Fruit fly (Drosophila melanogaster) whole organism, prepupa: ENCODE results near the gene lky.
A peak's percentile ranks its signal among the peaks of the same experiment; 100 is the strongest.

Source experiments
- Blimp-1 ChIP-seq: fragments of 200-800 bp; sonication (Bioruptor generic); optimal IDR thresholded peaks from 3 replicates; lab custom pipeline; 2017; ENCODE audit warnings: missing biosample characterization, missing genetic modification characterization, mild to moderate bottlenecking, moderate library complexity, missing genetic modification reagents
- CG10631 ChIP-seq: fragments of 200-800 bp; sonication (Bioruptor generic); optimal IDR thresholded peaks from 2 replicates; lab custom pipeline; 2016; ENCODE audit warnings: missing biosample characterization, missing genetic modification characterization
- CG10669 ChIP-seq: fragments of 200-800 bp; sonication (Bioruptor generic); optimal IDR thresholded peaks from 3 replicates; lab custom pipeline; 2018; ENCODE audit warnings: missing biosample characterization, mild to moderate bottlenecking, missing genetic modification characterization, moderate library complexity
- CG11294 ChIP-seq: fragments of 200-800 bp; sonication (Bioruptor generic); IDR thresholded peaks from 2 replicates; pipeline ENCODE4 v1.3.6; 2022; ENCODE audit warnings: missing biosample characterization, missing genetic modification characterization
- CG11902 ChIP-seq: fragments of 200-800 bp; sonication (Bioruptor generic); optimal IDR thresholded peaks from 3 replicates; lab custom pipeline; 2016; ENCODE audit warnings: missing biosample characterization, missing genetic modification characterization
- CG15336 ChIP-seq: fragments of 200-800 bp; sonication (Bioruptor generic); IDR thresholded peaks from 2 replicates; pipeline ENCODE4 v1.3.6; 2022; ENCODE audit warnings: missing biosample characterization, missing genetic modification characterization
- CG3032 ChIP-seq: fragments of 200-800 bp; optimal IDR thresholded peaks from 2 replicates; lab custom pipeline; 2019; ENCODE audit warnings: missing biosample characterization, mild to moderate bottlenecking, missing genetic modification characterization, moderate library complexity
- CG31627 ChIP-seq: fragments of 200-800 bp; sonication (Bioruptor generic); optimal IDR thresholded peaks from 3 replicates; lab custom pipeline; 2016; ENCODE audit warnings: missing biosample characterization, missing genetic modification characterization
- CG32006 ChIP-seq: fragments of 200-800 bp; sonication (Bioruptor generic); optimal IDR thresholded peaks from 3 replicates; lab custom pipeline; 2017; ENCODE audit warnings: missing biosample characterization, mild to moderate bottlenecking, missing genetic modification characterization
- CG4318 ChIP-seq: fragments of 200-800 bp; sonication (Bioruptor generic); optimal IDR thresholded peaks from 3 replicates; lab custom pipeline; 2017; ENCODE audit warnings: missing biosample characterization, mild to moderate bottlenecking, missing genetic modification characterization
- CG6276 ChIP-seq: fragments of 200-800 bp; sonication (Bioruptor generic); optimal IDR thresholded peaks from 2 replicates; lab custom pipeline; 2017; ENCODE audit warnings: missing biosample characterization, mild to moderate bottlenecking, missing genetic modification characterization
- CG6792 ChIP-seq: fragments of 200-800 bp; sonication (Bioruptor generic); optimal IDR thresholded peaks from 3 replicates; lab custom pipeline; 2016; ENCODE audit warnings: missing biosample characterization, missing genetic modification characterization
- CG6808 ChIP-seq: fragments of 200-800 bp; sonication (Bioruptor generic); optimal IDR thresholded peaks from 3 replicates; lab custom pipeline; 2017; ENCODE audit warnings: missing biosample characterization, missing genetic modification characterization, mild to moderate bottlenecking, moderate library complexity, missing genetic modification reagents
- CG6854 ChIP-seq: fragments of 200-800 bp; sonication (Bioruptor generic); optimal IDR thresholded peaks from 2 replicates; lab custom pipeline; 2017; ENCODE audit warnings: missing biosample characterization, mild to moderate bottlenecking, missing genetic modification characterization
- CG7368 ChIP-seq: fragments of 200-800 bp; sonication (Bioruptor generic); optimal IDR thresholded peaks from 3 replicates; lab custom pipeline; 2016; ENCODE audit warnings: missing biosample characterization, missing genetic modification characterization
- CG8119 ChIP-seq: fragments of 200-800 bp; sonication (Bioruptor generic); IDR thresholded peaks from 3 replicates; pipeline ENCODE4 v1.3.6; 2022; ENCODE audit warnings: missing biosample characterization, missing genetic modification characterization
- CG9139 ChIP-seq: fragments of 200-800 bp; sonication (Bioruptor generic); optimal IDR thresholded peaks from 3 replicates; lab custom pipeline; 2017; ENCODE audit warnings: missing biosample characterization, mild to moderate bottlenecking, missing genetic modification characterization
- Eip78C ChIP-seq: fragments of 200-800 bp; sonication (Bioruptor generic); peaks from one replicate; lab custom pipeline; 2016; ENCODE audit warnings: missing biosample characterization, missing genetic modification characterization
- Ets21C ChIP-seq: fragments of 200-800 bp; sonication (Bioruptor generic); optimal IDR thresholded peaks from 3 replicates; lab custom pipeline; 2016; ENCODE audit warnings: missing biosample characterization, missing genetic modification characterization
- Ets96B ChIP-seq: fragments of 200-800 bp; optimal IDR thresholded peaks from 2 replicates; lab custom pipeline; 2019; ENCODE audit warnings: missing biosample characterization, mild to moderate bottlenecking, missing genetic modification characterization, moderate library complexity
- Gug ChIP-seq: fragments of 200-800 bp; sonication (Bioruptor generic); IDR thresholded peaks from 2 replicates; pipeline ENCODE4 v1.3.6; 2022; ENCODE audit warnings: missing biosample characterization, missing genetic modification characterization
- Hr38 ChIP-seq: sonication (Bioruptor generic); optimal IDR thresholded peaks from 2 replicates; lab custom pipeline; 2016; ENCODE audit warnings: missing biosample characterization, missing genetic modification characterization
- Hr4 ChIP-seq: fragments of 200-800 bp; sonication (Bioruptor generic); optimal IDR thresholded peaks from 3 replicates; lab custom pipeline; 2016; ENCODE audit warnings: missing biosample characterization, missing genetic modification characterization
- Lpt ChIP-seq: fragments of 200-800 bp; sonication (Bioruptor generic); optimal IDR thresholded peaks from 3 replicates; lab custom pipeline; 2016; ENCODE audit warnings: missing biosample characterization, missing genetic modification characterization
- Met ChIP-seq: fragments of 200-800 bp; sonication (Bioruptor generic); optimal IDR thresholded peaks from 3 replicates; lab custom pipeline; 2016; ENCODE audit warnings: missing biosample characterization, missing genetic modification characterization
- OdsH ChIP-seq: fragments of 200-800 bp; sonication (Bioruptor generic); optimal IDR thresholded peaks from 3 replicates; lab custom pipeline; 2016; ENCODE audit warnings: missing biosample characterization, missing genetic modification characterization
- Smox ChIP-seq: fragments of 200-800 bp; sonication (Bioruptor generic); optimal IDR thresholded peaks from 3 replicates; lab custom pipeline; 2016; ENCODE audit warnings: missing biosample characterization, missing genetic modification characterization
- Sox102F ChIP-seq: fragments of 200-800 bp; sonication (Bioruptor generic); optimal IDR thresholded peaks from 2 replicates; lab custom pipeline; 2016; ENCODE audit warnings: missing biosample characterization, mild to moderate bottlenecking, missing genetic modification characterization
- Sox14 ChIP-seq: fragments of 200-800 bp; sonication (Bioruptor generic); optimal IDR thresholded peaks from 3 replicates; lab custom pipeline; 2016; ENCODE audit warnings: missing biosample characterization, missing genetic modification characterization
- Sox15 ChIP-seq: fragments of 200-800 bp; sonication (Bioruptor generic); optimal IDR thresholded peaks from 3 replicates; lab custom pipeline; 2016; ENCODE audit warnings: missing biosample characterization, missing genetic modification characterization
- achi ChIP-seq: fragments of 200-800 bp; sonication (Bioruptor generic); optimal IDR thresholded peaks from 3 replicates; lab custom pipeline; 2016; ENCODE audit warnings: missing biosample characterization, missing genetic modification characterization
- cyc ChIP-seq: fragments of 200-800 bp; sonication (Bioruptor generic); optimal IDR thresholded peaks from 3 replicates; lab custom pipeline; 2016; ENCODE audit warnings: missing biosample characterization, missing genetic modification characterization
- dsx ChIP-seq: fragments of 200-800 bp; optimal IDR thresholded peaks from 3 replicates; lab custom pipeline; 2019; ENCODE audit warnings: missing biosample characterization, mild to moderate bottlenecking, missing genetic modification characterization, moderate library complexity; ENCODE audit not compliant: poor library complexity, severe bottlenecking
- eg ChIP-seq: fragments of 200-800 bp; sonication (Bioruptor generic); IDR thresholded peaks from 3 replicates; pipeline ENCODE4 v1.3.6; 2022; ENCODE audit warnings: missing biosample characterization, missing genetic modification characterization
- esn ChIP-seq: fragments of 200-800 bp; sonication (Bioruptor generic); optimal IDR thresholded peaks from 2 replicates; lab custom pipeline; 2016; ENCODE audit warnings: missing biosample characterization, mild to moderate bottlenecking, missing genetic modification characterization, moderate library complexity
- fd59A ChIP-seq: fragments of 200-800 bp; sonication (Bioruptor generic); optimal IDR thresholded peaks from 2 replicates; lab custom pipeline; 2017; ENCODE audit warnings: missing biosample characterization, mild to moderate bottlenecking, missing genetic modification characterization, missing genetic modification reagents
- fd85E ChIP-seq: fragments of 200-800 bp; sonication (Bioruptor generic); optimal IDR thresholded peaks from 3 replicates; lab custom pipeline; 2016; ENCODE audit warnings: missing biosample characterization, missing genetic modification characterization
- fkh ChIP-seq: fragments of 200-800 bp; sonication (Bioruptor generic); optimal IDR thresholded peaks from 3 replicates; lab custom pipeline; 2017; ENCODE audit warnings: missing biosample characterization, mild to moderate bottlenecking, missing genetic modification characterization, moderate library complexity
- net ChIP-seq: fragments of 200-800 bp; sonication (Bioruptor generic); optimal IDR thresholded peaks from 3 replicates; lab custom pipeline; 2016; ENCODE audit warnings: missing biosample characterization, missing genetic modification characterization
- pdm3 ChIP-seq: fragments of 200-800 bp; sonication (Bioruptor generic); optimal IDR thresholded peaks from 3 replicates; lab custom pipeline; 2016; ENCODE audit warnings: missing biosample characterization, missing genetic modification characterization
- salr ChIP-seq, 2 experiments: fragments of 200-800 bp; sonication (Bioruptor generic); optimal IDR thresholded peaks; 3 replicates each; lab custom pipeline; 2016 to 2018; ENCODE audit warnings: missing biosample characterization in 2 of 2, missing genetic modification characterization in 2 of 2, mild to moderate bottlenecking in 1 of 2
- ss ChIP-seq, 2 experiments: fragments of 200-800 bp; sonication (Bioruptor generic); optimal IDR thresholded peaks; 2 replicates in 1 of 2; 3 replicates in 1 of 2; lab custom pipeline; 2017 to 2018; ENCODE audit warnings: mild to moderate bottlenecking in 2 of 2, missing biosample characterization in 2 of 2, missing genetic modification characterization in 2 of 2, moderate library complexity in 1 of 2
- svp ChIP-seq: fragments of 200-800 bp; sonication (Bioruptor generic); peaks from one replicate; lab custom pipeline; 2016; ENCODE audit warnings: missing biosample characterization, missing genetic modification characterization
- topi ChIP-seq: fragments of 200-800 bp; sonication (Bioruptor generic); optimal IDR thresholded peaks from 3 replicates; lab custom pipeline; 2016; ENCODE audit warnings: missing biosample characterization, missing genetic modification characterization
- vri ChIP-seq: fragments of 200-800 bp; sonication (Bioruptor generic); optimal IDR thresholded peaks from 3 replicates; lab custom pipeline; 2016; ENCODE audit warnings: missing biosample characterization, mild to moderate bottlenecking, missing genetic modification characterization

lky gene

DNA sequence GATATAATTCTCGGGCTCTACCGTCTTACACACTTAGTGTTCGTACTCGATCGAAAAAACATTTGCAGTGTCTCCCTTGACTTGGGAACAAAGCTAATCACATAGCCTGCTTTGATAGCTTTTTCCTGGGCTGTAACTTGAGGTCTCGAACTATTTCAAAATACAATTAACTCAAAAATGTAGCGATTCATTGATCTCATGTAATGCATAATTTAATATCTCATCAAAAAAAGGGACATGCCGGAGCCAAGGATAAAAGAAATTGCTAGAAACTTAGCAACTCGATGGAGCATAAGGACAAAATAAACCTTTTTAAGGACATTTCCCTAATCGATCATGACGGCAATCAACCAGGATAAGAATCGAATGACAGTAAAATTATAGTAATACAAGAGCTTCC, at the start of gene lky:
Gene lky, minus strand, starts transcription at position 101 of the 400 bp plus-strand sequence.
- no peak for TF ChIP-seq CG6792 (GFP tag; lab: Kevin White, UChicago)
- no peak for TF ChIP-seq CG9139 (GFP tag; lab: Kevin White, UChicago)
- no peak for TF ChIP-seq ss (GFP tag; optimal IDR thresholded peaks at IDR 0.05; lab: Kevin White, UChicago)
- TF ChIP-seq CG10631 (GFP tag; lab: Kevin White, UChicago) = no peak
- TF ChIP-seq Gug = no peak
- TF ChIP-seq svp = no peak
- TF ChIP-seq fkh (GFP tag; lab: Kevin White, UChicago) = no peak
- TF ChIP-seq Sox14 (GFP tag; lab: Kevin White, UChicago) = no peak
- TF ChIP-seq fd85E (GFP tag; lab: Kevin White, UChicago) = no peak
- no peak for TF ChIP-seq CG8119 (GFP tag; lab: Robert Waterston, UW)

DNA sequence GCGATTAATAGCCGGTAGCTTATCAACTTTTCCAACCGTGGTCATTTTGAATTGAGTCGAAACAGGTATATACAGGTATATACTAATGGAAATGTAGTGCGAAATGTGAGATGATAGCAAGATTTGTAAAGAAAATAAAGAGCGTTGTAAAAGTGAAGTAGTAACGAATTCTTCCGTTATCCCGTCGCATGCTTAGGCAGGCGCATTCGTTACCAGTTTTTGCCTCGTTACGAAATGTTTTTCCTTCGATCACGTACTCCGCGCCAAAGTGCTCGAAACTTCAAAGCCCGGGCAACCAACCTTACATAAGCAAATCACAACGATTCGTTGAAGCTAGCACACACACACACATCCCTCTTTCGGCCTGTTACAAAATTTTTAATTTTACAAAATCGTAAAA, 49.1 kb upstream of the lky start, which contains the start of gene CG9570:
Gene CG9570, plus strand, starts transcription at position 301 of the 400 bp plus-strand sequence.
- no peak for TF ChIP-seq vri (GFP tag; lab: Kevin White, UChicago)
- TF ChIP-seq Ets96B (tag; lab: Kevin White, UChicago) = no peak
- TF ChIP-seq CG32006 (GFP tag; lab: Kevin White, UChicago) = no peak
- no peak for TF ChIP-seq CG11902 (GFP tag; lab: Kevin White, UChicago)
- TF ChIP-seq CG9139 (GFP tag; lab: Kevin White, UChicago) = no peak
- no peak for TF ChIP-seq Gug
- TF ChIP-seq Sox14 (GFP tag; lab: Kevin White, UChicago) = no peak
- TF ChIP-seq Hr4 (GFP tag; lab: Kevin White, UChicago) = no peak

DNA sequence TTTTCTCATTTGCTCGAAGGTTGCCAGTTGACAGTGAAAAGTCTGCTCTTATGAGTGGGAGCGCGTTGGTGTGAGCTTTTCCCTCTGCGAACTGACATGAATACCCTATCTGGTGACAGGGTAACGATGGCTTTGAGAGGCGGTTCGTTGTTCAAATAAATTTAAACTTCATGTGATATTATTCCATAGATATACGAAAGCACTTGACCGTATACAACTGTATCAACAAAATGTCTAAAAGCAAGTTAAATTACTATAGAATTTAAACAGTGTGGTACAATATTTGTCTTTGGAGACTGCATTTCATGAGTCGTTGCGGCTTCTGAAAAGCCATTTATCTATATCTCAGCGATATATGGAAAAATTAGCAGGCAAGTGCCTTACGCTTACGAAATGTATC, 37.7 kb downstream of the lky start:
- TF ChIP-seq Ets21C (GFP tag; lab: Kevin White, UChicago) (peak; percentile 48), Ets96B (tag; lab: Kevin White, UChicago) (peak; percentile 16), CG6808 (GFP tag; lab: Kevin White, UChicago) (no peak), Sox15 (GFP tag; lab: Kevin White, UChicago) (no peak), esn (GFP tag; lab: Kevin White, UChicago) (peak; percentile 55), CG6276 (GFP tag; lab: Kevin White, UChicago) (no peak), Hr4 (GFP tag; lab: Kevin White, UChicago) (no peak), CG3032 (no peak), fd59A (GFP tag; lab: Kevin White, UChicago) (no peak), fkh (GFP tag; lab: Kevin White, UChicago) (no peak), CG15336 (GFP tag; lab: Robert Waterston, UW) (0 out of 2 replicates have a peak, but pooled peaks have one; percentile 21), CG10669 (GFP tag; lab: Kevin White, UChicago) (peak; percentile 14), CG6854 (no peak), ss (GFP tag; optimal IDR thresholded peaks at IDR 0.05; lab: Kevin White, UChicago) (no peak), achi (GFP tag; lab: Kevin White, UChicago) (peak; percentile 43), eg (GFP tag; lab: Robert Waterston, UW) (no peak), Smox (peak; percentile 58), CG7368 (GFP tag; lab: Kevin White, UChicago) (no peak), CG11294 (GFP tag; lab: Robert Waterston, UW) (no peak), pdm3 (GFP tag; lab: Kevin White, UChicago) (peak; percentile 65), Eip78C (GFP tag; lab: Kevin White, UChicago) (peak; percentile 79), CG31627 (GFP tag; lab: Kevin White, UChicago) (peak; percentile 51), Sox102F (GFP tag; lab: Kevin White, UChicago) (peak; percentile 40), svp (peak; percentile 44), CG32006 (GFP tag; lab: Kevin White, UChicago) (peak; percentile 38), salr (GFP tag; optimal IDR thresholded peaks at IDR 0.05; lab: Kevin White, UChicago) (no peak), topi (peak; percentile 46), OdsH (GFP tag; lab: Kevin White, UChicago) (peak; percentile 57), Blimp-1 (GFP tag; lab: Kevin White, UChicago) (no peak), cyc (GFP tag; lab: Kevin White, UChicago) (peak; percentile 34), dsx (no peak), Hr38 (GFP tag; lab: Kevin White, UChicago) (no peak), Met (GFP tag; lab: Kevin White, UChicago) (peak; percentile 42), vri (GFP tag; lab: Kevin White, UChicago) (peak; percentile 55), CG4318 (GFP tag; lab: Kevin White, UChicago) (no peak), CG8119 (GFP tag; lab: Robert Waterston, UW) (0 out of 3 replicates have a peak, but pooled peaks have one; percentile 19), Lpt (GFP tag; lab: Kevin White, UChicago) (no peak), CG11902 (GFP tag; lab: Kevin White, UChicago) (no peak), Sox14 (GFP tag; lab: Kevin White, UChicago) (peak; percentile 44), net (GFP tag; lab: Kevin White, UChicago) (peak; percentile 34), fd85E (GFP tag; lab: Kevin White, UChicago) (no peak)
